Fruit fly (Drosophila melanogaster) Kc167 (cell line): ENCODE results near the gene CG31365.

Experiments used
- Sin3A ChIP-seq: fragments of >200 bp; optimal IDR thresholded peaks from 2 replicates; lab custom pipeline; 2018; ENCODE audit warnings: missing external identifiers
- h ChIP-seq: fragments of >200 bp; optimal IDR thresholded peaks from 3 replicates; lab custom pipeline; 2018; ENCODE audit warnings: missing external identifiers
- insv ChIP-seq: fragments of >200 bp; optimal IDR thresholded peaks from 3 replicates; lab custom pipeline; 2018; ENCODE audit warnings: missing external identifiers
- psq ChIP-seq: fragments of >200 bp; optimal IDR thresholded peaks from 2 replicates; lab custom pipeline; 2017; ENCODE audit warnings: missing external identifiers

dm6 chr3R:23138439-23138838 lies 12.2 kb upstream of the CG31365 start:
- TF ChIP-seq Sin3A = no peak
- TF ChIP-seq insv = no peak
- no peak for TF ChIP-seq h (lab: Kevin White, UChicago)
- TF ChIP-seq psq = no peak
